Worm (Caenorhabditis elegans): ENCODE data around the gene F40F11.3.

ce11 chrIV:11601721-11602405 is 8.1 kb upstream of the F40F11.3 start:
- TF ChIP-seq W03F9.2 (tag; optimal IDR thresholded peaks at IDR 0.05), result peak; percentile 88
- TF ChIP-seq him-1 (tag; optimal IDR thresholded peaks at IDR 0.05), result peak; percentile 38
- TF ChIP-seq dao-5 (tag; optimal IDR thresholded peaks at IDR 0.05), result no peak

All from whole organism, L4/young adult.